Fruit fly (Drosophila melanogaster) whole organism, wandering third instar larva: Measurements from ENCODE around the gene Usf.

ENCODE experiments used
- Abd-B ChIP-seq: fragments of >200 bp; optimal IDR thresholded peaks from 2 replicates; lab custom pipeline; 2017; ENCODE audit warnings: missing biosample characterization, missing genetic modification characterization
- CG32264 ChIP-seq: fragments of 200-800 bp; sonication (Bioruptor generic); optimal IDR thresholded peaks from 2 replicates; lab custom pipeline; 2016; ENCODE audit warnings: missing biosample characterization, missing genetic modification characterization
- CrebA ChIP-seq: fragments of 200-800 bp; sonication (Bioruptor generic); optimal IDR thresholded peaks from 2 replicates; lab custom pipeline; 2016; ENCODE audit warnings: missing biosample characterization, mild to moderate bottlenecking, missing genetic modification characterization, borderline replicate concordance
- Dfd ChIP-seq: fragments of >200 bp; optimal IDR thresholded peaks from 2 replicates; lab custom pipeline; 2017; ENCODE audit warnings: missing biosample characterization, missing genetic modification characterization
- Dif ChIP-seq: fragments of 200-275, 200-300 bp; sonication (Bioruptor generic); optimal IDR thresholded peaks from 2 replicates; lab custom pipeline; 2018; ENCODE audit warnings: missing biosample characterization, missing genetic modification characterization; ENCODE audit not compliant: partially characterized antibody
- GATAd ChIP-seq: sonication (Bioruptor generic); optimal IDR thresholded peaks from 2 replicates; lab custom pipeline; 2016; ENCODE audit warnings: missing biosample characterization, missing genetic modification characterization
- HLH106 ChIP-seq: fragments of 200-800 bp; optimal IDR thresholded peaks from 3 replicates; lab custom pipeline; 2019; ENCODE audit warnings: missing biosample characterization, mild to moderate bottlenecking, missing genetic modification characterization, moderate library complexity
- Hnf4 ChIP-seq: fragments of 200-800 bp; sonication (Bioruptor generic); optimal IDR thresholded peaks from 2 replicates; lab custom pipeline; 2016; ENCODE audit warnings: missing biosample characterization, mild to moderate bottlenecking, missing genetic modification characterization
- Hr78 ChIP-seq: fragments of >200 bp; optimal IDR thresholded peaks from 2 replicates; lab custom pipeline; 2017; ENCODE audit warnings: missing biosample characterization, missing genetic modification characterization
- Hr83 ChIP-seq: fragments of 200-300 bp; sonication (Bioruptor generic); optimal IDR thresholded peaks from 2 replicates; lab custom pipeline; 2016; ENCODE audit warnings: missing biosample characterization, mild to moderate bottlenecking, missing genetic modification characterization, moderate library complexity; ENCODE audit not compliant: poor library complexity, severe bottlenecking
- Jra ChIP-seq: sonication (Bioruptor generic); optimal IDR thresholded peaks from 2 replicates; lab custom pipeline; 2016; ENCODE audit warnings: missing biosample characterization, missing genetic modification characterization
- Mio ChIP-seq: sonication (Bioruptor generic); optimal IDR thresholded peaks from 2 replicates; lab custom pipeline; 2016; ENCODE audit warnings: missing biosample characterization, missing genetic modification characterization
- Myc ChIP-seq: fragments of >200 bp; optimal IDR thresholded peaks from 2 replicates; lab custom pipeline; 2017
- N ChIP-seq: fragments of >200 bp; optimal IDR thresholded peaks from 2 replicates; lab custom pipeline; 2018; ENCODE audit warnings: missing biosample characterization, missing external identifiers, missing genetic modification characterization
- OdsH ChIP-seq: fragments of 200-800 bp; sonication (Bioruptor generic); optimal IDR thresholded peaks from 2 replicates; lab custom pipeline; 2016; ENCODE audit warnings: missing biosample characterization, mild to moderate bottlenecking, missing genetic modification characterization
- Rel ChIP-seq, 2 experiments: fragments of 200-800 bp; sonication (Bioruptor generic) in 1 of 2; optimal IDR thresholded peaks; 2 replicates in 1 of 2; 3 replicates in 1 of 2; lab custom pipeline; 2016 to 2019; ENCODE audit warnings: mild to moderate bottlenecking in 2 of 2, missing biosample characterization in 2 of 2, missing genetic modification characterization in 2 of 2, moderate library complexity in 1 of 2
- Sp1 ChIP-seq: fragments of 200-800 bp; sonication (Bioruptor generic); optimal IDR thresholded peaks from 3 replicates; lab custom pipeline; 2019; ENCODE audit warnings: missing biosample characterization, mild to moderate bottlenecking, missing genetic modification characterization, moderate library complexity
- Vsx2 ChIP-seq: fragments of 200-300, 225-300 bp; sonication (Bioruptor generic); optimal IDR thresholded peaks from 2 replicates; lab custom pipeline; 2018; ENCODE audit warnings: missing biosample characterization, missing genetic modification characterization; ENCODE audit not compliant: partially characterized antibody
- br ChIP-seq: fragments of 200-800 bp; sonication (Bioruptor generic); optimal IDR thresholded peaks from 2 replicates; lab custom pipeline; 2016; ENCODE audit warnings: missing biosample characterization, missing genetic modification characterization
- brk ChIP-seq: fragments of 200-800 bp; sonication (Bioruptor generic); optimal IDR thresholded peaks from 2 replicates; lab custom pipeline; 2016; ENCODE audit warnings: missing biosample characterization, mild to moderate bottlenecking, missing genetic modification characterization
- dl ChIP-seq, 2 experiments: fragments of 175-275, 200-275 bp in 1 of 2; fragments of 200-275 bp in 1 of 2; sonication (Bioruptor generic); optimal IDR thresholded peaks; lab custom pipeline; 2018; ENCODE audit warnings: mild to moderate bottlenecking in 2 of 2, missing biosample characterization in 2 of 2, missing genetic modification characterization in 2 of 2, moderate library complexity in 2 of 2; ENCODE audit not compliant: partially characterized antibody in 2 of 2, insufficient read depth in 1 of 2
- dsf ChIP-seq: sonication (Bioruptor generic); optimal IDR thresholded peaks from 2 replicates; lab custom pipeline; 2016; ENCODE audit warnings: missing biosample characterization, missing genetic modification characterization, borderline replicate concordance
- ey ChIP-seq: fragments of 200-800 bp; sonication (Bioruptor generic); optimal IDR thresholded peaks from 2 replicates; lab custom pipeline; 2016; ENCODE audit warnings: missing biosample characterization, missing genetic modification characterization
- foxo ChIP-seq, 2 experiments: fragments of 200-800 bp; sonication (Bioruptor generic); optimal IDR thresholded peaks; 2 replicates in 1 of 2; 3 replicates in 1 of 2; lab custom pipeline; 2016 to 2017; ENCODE audit warnings: missing biosample characterization in 2 of 2, missing genetic modification characterization in 2 of 2
- fru ChIP-seq: fragments of 200-800 bp; sonication (Bioruptor generic); optimal IDR thresholded peaks from 3 replicates; lab custom pipeline; 2016; ENCODE audit warnings: missing biosample characterization, mild to moderate bottlenecking, missing genetic modification characterization
- h ChIP-seq: fragments of 200-800 bp; sonication (Bioruptor generic); optimal IDR thresholded peaks from 3 replicates; lab custom pipeline; 2016; ENCODE audit warnings: missing biosample characterization, mild to moderate bottlenecking, missing genetic modification characterization
- lola ChIP-seq: fragments of >200 bp; optimal IDR thresholded peaks from 2 replicates; lab custom pipeline; 2017; ENCODE audit warnings: missing biosample characterization, missing genetic modification characterization
- pan ChIP-seq: fragments of >200 bp; optimal IDR thresholded peaks from 2 replicates; lab custom pipeline; 2017
- psq ChIP-seq: fragments of 200-800 bp; sonication (Bioruptor generic); optimal IDR thresholded peaks from 3 replicates; lab custom pipeline; 2017; ENCODE audit warnings: missing biosample characterization, mild to moderate bottlenecking, missing genetic modification characterization, moderate library complexity
- rgr ChIP-seq: fragments of 200-800 bp; sonication (Bioruptor generic); optimal IDR thresholded peaks from 3 replicates; lab custom pipeline; 2016; ENCODE audit warnings: missing biosample characterization, mild to moderate bottlenecking, missing genetic modification characterization
- sage ChIP-seq: fragments of 200-800 bp; sonication (Bioruptor generic); optimal IDR thresholded peaks from 2 replicates; lab custom pipeline; 2016; ENCODE audit warnings: missing biosample characterization, mild to moderate bottlenecking, missing genetic modification characterization
- sv ChIP-seq: fragments of 200-800 bp; sonication (Bioruptor generic); optimal IDR thresholded peaks from 3 replicates; lab custom pipeline; 2016; ENCODE audit warnings: missing biosample characterization, missing genetic modification characterization
- tai ChIP-seq: sonication (Bioruptor generic); optimal IDR thresholded peaks from 2 replicates; lab custom pipeline; 2016; ENCODE audit warnings: missing biosample characterization, missing genetic modification characterization
- usp ChIP-seq: fragments of >200 bp; optimal IDR thresholded peaks from 2 replicates; lab custom pipeline; 2017; ENCODE audit warnings: missing biosample characterization, missing genetic modification characterization
- woc ChIP-seq: sonication (Bioruptor generic); optimal IDR thresholded peaks from 2 replicates; lab custom pipeline; 2016; ENCODE audit warnings: missing biosample characterization, mild to moderate bottlenecking, missing genetic modification characterization

The Usf gene

dm6 chrX:4548611-4549120, at the start of gene Usf, which contains the start of gene CG15912:
TSS of gene Usf (minus strand) at chrX:4548794.
TSS of gene CG15912 (plus strand) at chrX:4549070.
- peak; percentile 72 for TF ChIP-seq rgr (GFP tag; lab: Kevin White, UChicago)
- TF ChIP-seq Mio (GFP tag; lab: Kevin White, UChicago), result no peak

dm6 chrX:4596467-4597183, 48.0 kb upstream of the Usf start:
- TF ChIP-seq psq (peak; percentile 12), lola (GFP tag; lab: Kevin White, UChicago) (no peak)

dm6 chrX:4592258-4592657, 43.7 kb upstream of the Usf start:
- TF ChIP-seq Rel (GFP tag; optimal IDR thresholded peaks at IDR 0.05; lab: Kevin White, UChicago) (no peak), Rel (tag; optimal IDR thresholded peaks at IDR 0.05; lab: Kevin White, UChicago) (peak; percentile 53), h (no peak), pan (lab: Kevin White, UChicago) (no peak), woc (GFP tag; lab: Kevin White, UChicago) (no peak), Mio (GFP tag; lab: Kevin White, UChicago) (no peak), GATAd (GFP tag; lab: Kevin White, UChicago) (no peak)
- TF ChIP-seq, all 38 proteins: peak for 1

dm6 chrX:4590772-4591064, 42.1 kb upstream of the Usf start:
- no peak for TF ChIP-seq Dfd (GFP tag; lab: Kevin White, UChicago)
- TF ChIP-seq lola (GFP tag; lab: Kevin White, UChicago), result no peak
- TF ChIP-seq HLH106 (tag; lab: Kevin White, UChicago), result no peak
- no peak for TF ChIP-seq Jra (GFP tag; lab: Kevin White, UChicago)
- TF ChIP-seq pan (lab: Kevin White, UChicago), result no peak
- no peak for TF ChIP-seq rgr (GFP tag; lab: Kevin White, UChicago)
- TF ChIP-seq sage (GFP tag; lab: Kevin White, UChicago), result no peak
- no peak for TF ChIP-seq Dif (GFP tag; lab: Kevin White, UChicago)
- TF ChIP-seq CrebA (GFP tag; lab: Kevin White, UChicago), result no peak
- no peak for TF ChIP-seq N (GFP tag; lab: Kevin White, UChicago)
- TF ChIP-seq Hr83 (GFP tag; lab: Kevin White, UChicago), result no peak
- TF ChIP-seq CG32264 (GFP tag; lab: Kevin White, UChicago), result no peak
- TF ChIP-seq woc (GFP tag; lab: Kevin White, UChicago), result no peak

- no peak for TF ChIP-seq usp
- no peak for TF ChIP-seq Myc (lab: Kevin White, UChicago)
- TF ChIP-seq N (GFP tag; lab: Kevin White, UChicago), result peak; percentile 38
- no peak for TF ChIP-seq Abd-B (GFP tag; lab: Kevin White, UChicago)
- TF ChIP-seq dsf (GFP tag; lab: Kevin White, UChicago), result no peak
- no peak for TF ChIP-seq Vsx2
- TF ChIP-seq CG32264 (GFP tag; lab: Kevin White, UChicago), result no peak
- no peak for TF ChIP-seq GATAd (GFP tag; lab: Kevin White, UChicago)
- peak; percentile 15 for TF ChIP-seq woc (GFP tag; lab: Kevin White, UChicago)
- peak; percentile 47 for TF ChIP-seq Hnf4 (GFP tag; lab: Kevin White, UChicago)
- TF ChIP-seq lola (GFP tag; lab: Kevin White, UChicago), result no peak
- no peak for TF ChIP-seq CrebA (GFP tag; lab: Kevin White, UChicago)
- TF ChIP-seq Sp1 (GFP tag; lab: Kevin White, UChicago), result peak; percentile 87
- TF ChIP-seq sv, result peak; percentile 25
- TF ChIP-seq Rel (GFP tag; optimal IDR thresholded peaks at IDR 0.05; lab: Kevin White, UChicago), result no peak
- TF ChIP-seq Rel (tag; optimal IDR thresholded peaks at IDR 0.05; lab: Kevin White, UChicago), result peak; percentile 33
- TF ChIP-seq foxo (GFP tag; optimal IDR thresholded peaks at IDR 0.05; lab: Kevin White, UChicago), result peak in 1 of 2 experiments; percentile 92
- no peak for TF ChIP-seq pan (lab: Kevin White, UChicago)
- TF ChIP-seq brk (GFP tag; lab: Kevin White, UChicago), result no peak
- TF ChIP-seq sage (GFP tag; lab: Kevin White, UChicago), result no peak
- TF ChIP-seq Hr83 (GFP tag; lab: Kevin White, UChicago), result no peak
- peak; percentile 79 for TF ChIP-seq ey (GFP tag; lab: Kevin White, UChicago)
- TF ChIP-seq br, result peak; percentile 29
- TF ChIP-seq Hr78 (GFP tag; lab: Kevin White, UChicago), result no peak
- TF ChIP-seq rgr (GFP tag; lab: Kevin White, UChicago), result peak; percentile 89
- TF ChIP-seq OdsH (GFP tag; lab: Kevin White, UChicago), result peak; percentile 85
- peak; percentile 24 for TF ChIP-seq Mio (GFP tag; lab: Kevin White, UChicago)
- peak; percentile 27 for TF ChIP-seq tai (GFP tag; lab: Kevin White, UChicago)
- no peak for TF ChIP-seq dl (GFP tag; optimal IDR thresholded peaks at IDR 0.05; lab: Kevin White, UChicago; ENCODE audit: insufficient read depth in 1 of 2, partially characterized antibody in 2 of 2)
- peak; percentile 78 for TF ChIP-seq psq
- TF ChIP-seq h, result peak; percentile 83
- peak; percentile 61 for TF ChIP-seq fru (GFP tag; lab: Kevin White, UChicago)
- peak; percentile 94 for TF ChIP-seq HLH106 (tag; lab: Kevin White, UChicago)
These were observed 41.6 kb upstream of the Usf start for dm6 chrX:4589951-4590771.
